Fruit fly (Drosophila melanogaster): ENCODE results near the gene LysRS.
A peak's percentile ranks its signal among the peaks of the same experiment; 100 is the strongest.

DNA sequence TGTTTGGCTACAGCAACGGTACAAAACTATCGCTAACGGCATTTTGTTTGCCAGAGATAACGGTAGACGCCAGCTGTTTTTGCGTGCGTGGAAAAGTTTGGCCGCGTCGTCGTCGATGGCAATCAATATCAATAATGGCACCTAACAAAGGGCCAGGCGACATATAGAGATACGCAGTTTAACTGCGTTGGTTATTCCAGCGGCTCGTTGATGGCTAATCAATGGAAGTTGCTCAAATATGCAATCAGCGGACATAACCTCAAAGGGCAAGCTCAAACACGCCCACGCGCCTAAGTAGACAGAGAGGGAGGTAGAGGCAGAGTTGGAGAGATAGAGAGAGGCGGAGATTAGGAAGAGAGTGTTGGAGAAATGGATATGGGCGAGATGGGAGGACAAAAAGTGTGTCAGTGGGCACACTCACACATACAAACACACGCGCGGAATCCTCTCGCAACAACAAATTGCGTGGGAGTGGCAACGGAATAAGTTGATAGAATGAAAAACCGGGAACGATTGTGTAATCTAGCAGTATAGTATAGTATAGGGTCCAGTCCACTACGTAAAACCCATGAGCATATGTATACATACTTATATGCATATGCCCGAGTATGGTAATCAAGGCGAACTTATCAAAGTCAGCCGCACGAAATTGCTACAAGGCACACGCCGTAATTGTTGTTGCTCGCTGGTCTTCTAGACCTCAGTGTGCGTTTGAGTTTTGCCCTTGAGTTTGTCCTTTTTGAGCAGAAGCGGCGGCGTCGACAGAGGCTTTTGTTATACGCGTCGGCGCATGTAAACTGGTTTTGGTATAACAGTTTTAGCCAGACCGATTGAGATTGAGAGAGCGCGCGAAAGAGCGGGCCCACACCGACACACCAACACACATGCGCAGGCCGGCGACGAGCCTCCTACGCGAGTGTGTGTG is 9.3 kb downstream of the LysRS start:
- TF ChIP-seq CG9948 (tag; optimal IDR thresholded peaks at IDR 0.05) (no peak), gl (tag; optimal IDR thresholded peaks at IDR 0.05) (no peak), D1 (tag; optimal IDR thresholded peaks at IDR 0.05) (no peak), EcR (GFP tag; optimal IDR thresholded peaks at IDR 0.05) (peak; percentile 63), CG12605 (GFP tag; IDR thresholded peaks at IDR 0.05) (no peak), Pif1B (GFP tag; optimal IDR thresholded peaks at IDR 0.05) (no peak)
